Fruit fly (Drosophila melanogaster): Measurements from ENCODE around the gene BORCS6.

Gene BORCS6

DNA sequence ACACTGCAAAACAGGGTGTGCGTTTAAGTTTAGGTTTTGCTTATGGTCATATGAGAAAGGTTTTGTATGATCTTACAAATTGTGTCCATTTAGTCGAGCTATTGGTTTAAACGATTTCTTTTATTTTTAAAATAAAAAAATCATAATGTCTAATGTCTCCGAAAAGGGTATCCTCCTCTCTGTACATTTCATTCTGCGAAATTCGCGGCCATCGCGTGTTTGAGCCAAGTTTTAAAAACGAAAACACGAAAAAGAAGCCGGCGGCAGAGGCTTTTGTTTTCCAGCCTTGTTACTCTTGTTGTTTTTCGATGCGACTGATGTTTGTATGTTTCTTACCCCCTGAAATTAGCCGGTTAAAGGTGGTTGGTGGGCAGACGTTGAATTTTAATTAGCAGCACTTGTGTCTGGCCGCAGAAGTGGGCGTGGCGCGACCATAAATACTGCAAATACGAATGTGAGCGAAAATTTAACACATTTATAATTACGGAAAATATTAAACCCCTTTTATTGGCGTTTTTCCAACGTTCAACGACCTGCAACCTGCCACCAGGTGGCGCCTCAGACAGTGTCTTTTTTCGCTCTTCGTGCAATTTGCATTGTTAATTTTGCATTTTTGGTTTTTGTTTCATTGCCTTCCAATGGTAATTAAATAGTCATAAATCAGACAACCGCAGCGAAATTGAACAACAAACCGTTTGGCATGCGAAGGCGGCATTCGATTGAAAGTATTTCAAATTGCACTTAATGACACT is 20.0 kb upstream of the BORCS6 start (continued):
- peak; percentile 30; the same call in 1 of the 3 replicates for TF ChIP-seq CG6163 (GFP tag; IDR thresholded peaks at IDR 0.05)
- TF ChIP-seq CG1621 (tag; optimal IDR thresholded peaks at IDR 0.05): no peak
- no peak for TF ChIP-seq dsx (GFP tag; optimal IDR thresholded peaks at IDR 0.05; ENCODE audit: poor library complexity, severe bottlenecking)
- TF ChIP-seq Lpt (GFP tag; optimal IDR thresholded peaks at IDR 0.05): no peak
- no peak for TF ChIP-seq CG8119 (GFP tag; IDR thresholded peaks at IDR 0.05)
- no peak for TF ChIP-seq Met (GFP tag; optimal IDR thresholded peaks at IDR 0.05)
- no peak for TF ChIP-seq dac (GFP tag; optimal IDR thresholded peaks at IDR 0.05)
- TF ChIP-seq CG4318 (GFP tag; optimal IDR thresholded peaks at IDR 0.05): no peak

DNA sequence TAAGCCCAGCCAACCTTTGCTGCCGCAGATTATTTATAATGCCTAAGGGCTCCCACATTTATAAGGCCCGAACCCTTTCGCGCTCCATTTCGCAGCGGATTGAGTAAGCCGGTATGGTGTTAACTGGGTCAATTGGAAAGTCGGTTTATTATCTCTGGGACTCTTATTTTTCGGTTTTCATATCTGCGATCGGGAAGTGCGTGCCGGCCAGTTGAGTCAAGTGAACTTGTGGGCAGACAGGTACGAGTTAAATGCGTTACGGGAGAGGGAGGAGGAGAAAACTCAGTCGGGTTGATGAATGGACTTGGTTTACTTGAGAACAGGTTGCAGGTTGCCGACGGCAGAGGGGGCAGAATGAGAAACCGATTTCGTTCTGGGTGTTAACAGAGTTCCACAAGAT is 16.4 kb upstream of the BORCS6 start:
- TF ChIP-seq Blimp-1 (GFP tag; optimal IDR thresholded peaks at IDR 0.05) (peak; percentile 68), dsx (GFP tag; optimal IDR thresholded peaks at IDR 0.05; ENCODE audit: poor library complexity, severe bottlenecking) (no peak), eg (GFP tag; IDR thresholded peaks at IDR 0.05) (no peak), Ets96B (tag; optimal IDR thresholded peaks at IDR 0.05) (no peak), Sox102F (GFP tag; optimal IDR thresholded peaks at IDR 0.05) (no peak), salr (GFP tag; optimal IDR thresholded peaks at IDR 0.05) (no peak), Eip78C (GFP tag) (peak; percentile 21), ss (GFP tag; optimal IDR thresholded peaks at IDR 0.05) (peak in 1 of 2 experiments; percentile 12)

DNA sequence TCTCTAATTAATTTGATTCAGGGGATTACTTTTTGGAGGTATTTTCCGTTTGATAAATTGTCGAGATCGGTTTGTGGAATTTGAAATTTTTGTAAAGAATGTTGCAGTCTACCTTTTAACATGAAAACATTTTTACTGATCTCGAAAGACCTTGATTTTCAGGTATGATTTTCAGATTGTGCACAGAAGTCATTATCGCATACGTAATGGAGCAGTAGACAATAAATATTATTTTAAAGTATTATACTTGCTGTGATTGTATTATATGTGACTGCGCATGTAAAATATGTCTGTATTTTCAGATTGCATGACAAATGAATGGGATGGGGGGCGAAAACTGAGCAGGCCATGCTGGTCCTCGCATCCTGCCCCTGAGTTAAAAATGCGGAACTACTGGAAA is 12.6 kb upstream of the BORCS6 start, which contains the start of gene CG34269:
Gene CG34269 (plus strand): TSS at position 301 of the 400 bp plus-strand sequence.
- TF ChIP-seq CG11902 (GFP tag; optimal IDR thresholded peaks at IDR 0.05): no peak

DNA sequence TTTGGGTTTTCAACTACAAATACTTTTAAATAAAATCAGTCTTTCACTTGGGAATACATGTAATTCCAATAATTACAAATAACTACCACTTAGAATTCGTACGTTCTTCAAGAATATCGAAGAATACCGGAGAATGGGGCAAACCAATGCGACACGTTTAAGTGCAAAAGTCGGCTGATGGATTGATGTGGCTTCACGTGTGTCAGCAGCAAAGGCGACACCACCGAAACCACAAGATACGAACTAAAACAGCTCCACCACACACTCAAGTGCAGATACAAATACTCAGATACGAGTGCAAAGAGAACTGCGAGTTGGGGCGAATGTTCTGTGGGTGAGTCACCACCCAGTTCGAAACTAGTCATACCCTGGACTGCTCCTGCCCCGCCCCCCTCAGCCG is 9.8 kb upstream of the BORCS6 start:
- TF ChIP-seq CG32006 (GFP tag; optimal IDR thresholded peaks at IDR 0.05): no peak
- no peak for TF ChIP-seq CG8319 (GFP tag; optimal IDR thresholded peaks at IDR 0.05)
- TF ChIP-seq Lpt (GFP tag; optimal IDR thresholded peaks at IDR 0.05): no peak
- no peak for TF ChIP-seq CG6808 (GFP tag; optimal IDR thresholded peaks at IDR 0.05)
- TF ChIP-seq CG31627 (GFP tag; optimal IDR thresholded peaks at IDR 0.05): no peak
- TF ChIP-seq fd59A (GFP tag; optimal IDR thresholded peaks at IDR 0.05): no peak
- TF ChIP-seq CG10669 (GFP tag; optimal IDR thresholded peaks at IDR 0.05): no peak

DNA sequence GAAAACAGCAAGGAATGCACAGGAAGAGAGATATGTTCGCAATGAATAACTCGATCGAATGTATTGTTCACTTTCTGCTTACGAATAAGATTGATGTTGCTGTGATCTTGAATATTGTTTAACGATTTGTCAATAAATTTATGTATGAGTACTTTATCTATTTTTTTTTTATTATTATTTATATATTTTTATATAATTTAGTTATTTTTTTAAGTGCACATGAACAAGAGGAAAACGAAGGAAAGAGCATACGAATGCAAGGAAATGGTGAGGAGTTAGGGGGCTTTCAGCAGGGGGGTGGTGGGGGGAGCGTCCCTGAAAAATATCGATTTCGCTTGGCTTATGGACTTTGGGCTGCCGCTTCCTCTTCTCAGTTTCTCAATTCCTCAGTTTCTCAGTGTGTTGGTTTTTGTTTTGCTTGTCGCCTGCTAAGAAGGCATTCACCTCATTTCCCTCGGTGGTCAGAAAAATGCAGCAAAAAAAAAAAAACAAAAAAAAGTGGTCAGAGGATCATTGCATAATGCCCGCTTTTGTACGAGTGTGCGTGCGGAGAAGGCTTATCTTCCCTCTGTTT is 9.3 kb upstream of the BORCS6 start:
- TF ChIP-seq fd59A (GFP tag; optimal IDR thresholded peaks at IDR 0.05) (peak; percentile 4), eg (GFP tag; IDR thresholded peaks at IDR 0.05) (no peak), topi (GFP tag; optimal IDR thresholded peaks at IDR 0.05) (peak; percentile 34), cyc (GFP tag; optimal IDR thresholded peaks at IDR 0.05) (peak; percentile 12), CG6808 (GFP tag; optimal IDR thresholded peaks at IDR 0.05) (peak; percentile 88), achi (GFP tag; optimal IDR thresholded peaks at IDR 0.05) (peak; percentile 76), CG7368 (GFP tag; optimal IDR thresholded peaks at IDR 0.05) (peak; percentile 34), CG11762 (GFP tag; optimal IDR thresholded peaks at IDR 0.05; ENCODE audit: insufficient read depth) (peak; percentile 46), CG6276 (GFP tag; optimal IDR thresholded peaks at IDR 0.05) (peak; percentile 41), fkh (GFP tag; optimal IDR thresholded peaks at IDR 0.05) (no peak), CG10669 (GFP tag; optimal IDR thresholded peaks at IDR 0.05) (peak; percentile 83), Gug (GFP tag; IDR thresholded peaks at IDR 0.05) (no peak), Sox14 (GFP tag; optimal IDR thresholded peaks at IDR 0.05) (peak; percentile 45), CG11902 (GFP tag; optimal IDR thresholded peaks at IDR 0.05) (peak; percentile 56), CG31627 (GFP tag; optimal IDR thresholded peaks at IDR 0.05) (no peak), dac (GFP tag; optimal IDR thresholded peaks at IDR 0.05) (no peak), CG11294 (GFP tag; IDR thresholded peaks at IDR 0.05) (no peak), CG34406 (GFP tag; optimal IDR thresholded peaks at IDR 0.05) (peak; percentile 79), Hr4 (GFP tag; optimal IDR thresholded peaks at IDR 0.05) (peak; percentile 7), Hr38 (GFP tag; optimal IDR thresholded peaks at IDR 0.05) (no peak), esn (GFP tag; optimal IDR thresholded peaks at IDR 0.05) (peak; percentile 47), Sox15 (GFP tag; optimal IDR thresholded peaks at IDR 0.05) (peak; percentile 20), CG15336 (GFP tag; IDR thresholded peaks at IDR 0.05) (peak; percentile 78), Smox (GFP tag; optimal IDR thresholded peaks at IDR 0.05) (no peak), Met (GFP tag; optimal IDR thresholded peaks at IDR 0.05) (peak; percentile 27), CG9139 (GFP tag; optimal IDR thresholded peaks at IDR 0.05) (peak; percentile 81), CG3032 (tag; optimal IDR thresholded peaks at IDR 0.05) (peak; percentile 91)
